Worm (Caenorhabditis elegans): Measurements from ENCODE around the gene unc-53.

The unc-53 gene

DNA sequence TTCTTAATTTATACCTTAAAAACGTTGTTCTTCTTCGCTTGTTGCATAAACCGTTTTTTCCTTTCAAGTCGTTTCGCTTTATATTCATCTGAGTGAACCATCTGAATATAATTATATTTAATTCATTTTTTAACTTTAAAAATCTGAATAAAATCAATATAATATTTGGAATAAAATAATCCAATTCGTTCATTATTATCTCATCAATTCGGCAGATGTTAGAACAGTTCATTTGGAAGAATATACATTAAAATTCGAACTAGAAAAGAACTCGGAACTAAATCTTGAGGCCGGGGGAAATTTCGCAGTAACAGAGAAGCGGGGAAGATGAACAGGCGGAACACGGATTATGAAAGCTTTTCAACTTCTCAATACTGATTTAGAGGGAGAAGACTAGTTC, 40.3 kb downstream of the unc-53 start, which contains the start of gene F33A8.4:
Gene F33A8.4 (minus strand): TSS at position 101 of the 400 bp plus-strand sequence.
- TF ChIP-seq ztf-1 (GFP tag; conservative IDR thresholded peaks at IDR 0.05) (no peak), ZK546.5 (tag; optimal IDR thresholded peaks at IDR 0.05) (no peak), peb-1 (tag; optimal IDR thresholded peaks at IDR 0.05) (no peak), nhr-11 (tag; optimal IDR thresholded peaks at IDR 0.05) (no peak), sma-9 (GFP tag; optimal IDR thresholded peaks at IDR 0.05) (no peak), sma-9 (tag; optimal IDR thresholded peaks at IDR 0.05) (no peak), unc-55 (GFP tag; optimal IDR thresholded peaks at IDR 0.05) (no peak), elt-3 (tag; optimal IDR thresholded peaks at IDR 0.05) (no peak), ceh-16 (tag; optimal IDR thresholded peaks at IDR 0.05) (no peak), lin-39 (tag; optimal IDR thresholded peaks at IDR 0.05) (no peak), egl-27 (tag; optimal IDR thresholded peaks at IDR 0.05) (no peak), fos-1 (tag; optimal IDR thresholded peaks at IDR 0.05) (no peak), sma-3 (GFP tag; optimal IDR thresholded peaks at IDR 0.05) (no peak), mbf-1 (tag; optimal IDR thresholded peaks at IDR 0.05) (no peak), ceh-82 (tag; optimal IDR thresholded peaks at IDR 0.05) (no peak)

DNA sequence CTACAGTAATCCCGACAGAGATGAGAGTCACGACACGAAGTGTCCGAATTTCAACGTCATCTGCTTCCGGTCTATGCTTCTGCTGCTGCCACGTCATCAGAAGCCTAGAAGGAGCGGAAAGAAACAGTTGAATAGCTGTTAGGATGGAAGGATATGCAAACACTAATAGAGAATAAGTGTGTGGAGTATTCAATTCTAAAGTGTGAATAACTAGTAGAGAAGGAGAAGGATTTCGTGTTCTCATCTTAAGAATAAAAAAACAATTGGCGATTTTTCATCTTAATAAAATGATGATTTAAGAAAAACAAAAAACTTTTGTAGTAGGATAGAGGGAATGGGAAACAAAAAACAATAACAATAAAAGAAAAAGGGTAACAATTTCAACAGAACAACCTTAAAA, 43.4 kb downstream of the unc-53 start, which contains the start of gene col-83:
Gene col-83 (minus strand): TSS at position 101 of the 400 bp plus-strand sequence.
- no peak for TF ChIP-seq nhr-23 (tag; optimal IDR thresholded peaks at IDR 0.05)
- no peak for TF ChIP-seq skn-1 (tag; optimal IDR thresholded peaks at IDR 0.05)
- no peak for TF ChIP-seq fos-1 (tag; optimal IDR thresholded peaks at IDR 0.05)
- no peak for TF ChIP-seq nhr-237 (tag; optimal IDR thresholded peaks at IDR 0.05)
- no peak for TF ChIP-seq ceh-82 (tag; optimal IDR thresholded peaks at IDR 0.05)
- TF ChIP-seq mab-5 (tag; optimal IDR thresholded peaks at IDR 0.05), result no peak
- no peak for TF ChIP-seq F13H6.1 (tag; optimal IDR thresholded peaks at IDR 0.05)
- no peak for TF ChIP-seq ceh-16 (tag; optimal IDR thresholded peaks at IDR 0.05)
- TF ChIP-seq mbf-1 (tag; optimal IDR thresholded peaks at IDR 0.05), result no peak
- no peak for TF ChIP-seq nhr-10 (tag; optimal IDR thresholded peaks at IDR 0.05)
- no peak for TF ChIP-seq aly-2 (tag; optimal IDR thresholded peaks at IDR 0.05)
- no peak for TF ChIP-seq Y55F3AM.14 (GFP tag; optimal IDR thresholded peaks at IDR 0.05)
- no peak for TF ChIP-seq ztf-4 (tag; optimal IDR thresholded peaks at IDR 0.05)
- TF ChIP-seq nhr-77 (tag; optimal IDR thresholded peaks at IDR 0.05), result no peak

DNA sequence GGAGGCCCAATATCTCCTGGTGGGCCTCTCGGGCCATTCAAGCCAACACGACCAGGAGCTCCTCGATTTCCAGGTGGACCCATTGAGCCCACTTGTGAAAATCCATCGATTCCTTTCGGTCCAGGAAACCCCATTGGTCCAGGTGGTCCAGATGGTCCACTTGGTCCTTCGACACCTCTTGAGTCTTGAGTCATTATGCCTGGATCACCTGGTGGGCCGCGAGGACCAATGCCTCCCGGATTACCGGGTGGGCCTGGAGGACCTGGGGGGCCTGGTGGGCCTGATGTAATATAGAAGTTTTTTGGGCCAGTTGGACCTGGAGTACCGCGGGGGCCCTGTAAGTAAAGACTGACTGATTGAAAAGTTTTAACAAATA, 45.1 kb downstream of the unc-53 start:
- no peak for TF ChIP-seq sma-9 (GFP tag; optimal IDR thresholded peaks at IDR 0.05)
- TF ChIP-seq sma-9 (tag; optimal IDR thresholded peaks at IDR 0.05), result no peak
- no peak for TF ChIP-seq ZK546.5 (tag; optimal IDR thresholded peaks at IDR 0.05)
- TF ChIP-seq fos-1 (tag; optimal IDR thresholded peaks at IDR 0.05), result no peak
- TF ChIP-seq C34F6.9 (tag; optimal IDR thresholded peaks at IDR 0.05), result no peak

DNA sequence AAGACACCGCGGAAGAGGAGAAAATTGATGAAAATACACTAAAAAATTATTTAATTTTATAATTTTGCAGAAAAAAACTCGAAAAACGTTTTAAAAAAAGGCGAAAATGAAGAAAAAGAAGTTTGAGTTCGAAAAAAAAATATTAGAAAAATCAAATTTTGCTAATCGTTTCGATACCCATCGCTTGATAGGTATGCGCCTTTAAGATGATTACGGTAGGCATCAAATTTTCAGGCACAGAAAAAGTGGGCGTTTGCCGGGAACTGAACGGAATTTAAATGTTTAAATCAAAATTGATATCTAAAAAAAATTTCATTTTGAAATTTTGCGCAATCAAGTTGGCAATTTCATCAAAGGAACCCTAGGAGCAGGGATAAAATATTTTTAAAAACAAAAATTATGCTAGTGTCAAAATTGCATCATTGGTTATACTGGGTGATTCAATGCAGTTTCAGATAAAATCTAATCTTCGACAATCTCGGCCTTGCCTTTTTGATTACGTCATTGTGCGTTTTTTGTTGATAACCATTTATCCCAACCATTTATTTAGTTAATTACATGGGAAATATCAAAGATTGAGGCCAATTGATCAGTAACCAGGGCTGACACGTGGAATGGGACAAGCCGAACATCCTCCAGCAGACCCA, 45.6 kb downstream of the unc-53 start:
- TF ChIP-seq F13H6.1 (tag; optimal IDR thresholded peaks at IDR 0.05), result no peak
- peak; percentile 34 for TF ChIP-seq sma-9 (GFP tag; optimal IDR thresholded peaks at IDR 0.05)
- no peak for TF ChIP-seq sma-9 (tag; optimal IDR thresholded peaks at IDR 0.05)
- peak; percentile 33 for TF ChIP-seq ceh-16 (tag; optimal IDR thresholded peaks at IDR 0.05)
- TF ChIP-seq ZK546.5 (tag; optimal IDR thresholded peaks at IDR 0.05), result no peak
- TF ChIP-seq nhr-129 (tag; optimal IDR thresholded peaks at IDR 0.05), result peak; percentile 48
- no peak for TF ChIP-seq mbf-1 (tag; optimal IDR thresholded peaks at IDR 0.05)
- TF ChIP-seq mdl-1 (tag; optimal IDR thresholded peaks at IDR 0.05), result no peak
- no peak for TF ChIP-seq ztf-11 (tag; optimal IDR thresholded peaks at IDR 0.05)

DNA sequence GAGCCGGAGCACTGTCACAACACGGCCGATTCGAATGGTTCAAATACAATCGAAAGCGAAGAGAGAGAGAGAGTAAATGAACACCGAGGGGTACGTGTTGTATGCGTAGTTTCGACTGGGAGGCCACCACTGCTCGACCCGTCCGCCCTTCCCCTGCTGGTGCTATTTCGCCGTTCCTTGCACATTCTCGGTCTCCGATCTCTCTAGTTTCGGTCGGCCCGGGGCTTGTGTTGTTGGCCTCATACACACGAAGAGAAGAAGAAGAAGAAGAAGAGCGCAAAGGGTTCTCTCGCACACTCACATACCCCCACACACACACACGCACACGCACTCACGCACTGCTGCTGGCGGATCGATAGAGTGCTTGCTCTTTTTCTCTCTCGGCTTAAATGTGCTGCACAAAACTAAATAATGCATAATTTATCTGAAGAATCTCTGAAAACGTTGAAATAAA, 46.4 kb downstream of the unc-53 start:
- TF ChIP-seq F13H6.1 (tag; optimal IDR thresholded peaks at IDR 0.05) (peak; percentile 92), mdl-1 (tag; optimal IDR thresholded peaks at IDR 0.05) (peak; percentile 42 to 47), egl-27 (tag; optimal IDR thresholded peaks at IDR 0.05) (peak; percentile 67), ceh-16 (tag; optimal IDR thresholded peaks at IDR 0.05) (peak; percentile 35), nhr-21 (tag; optimal IDR thresholded peaks at IDR 0.05) (peak; percentile 23), lin-11 (tag; optimal IDR thresholded peaks at IDR 0.05) (peak; percentile 77), lsy-2 (tag; optimal IDR thresholded peaks at IDR 0.05) (peak in 1 of 2 experiments; percentile 71), nhr-10 (tag; optimal IDR thresholded peaks at IDR 0.05) (no peak), elt-3 (tag; optimal IDR thresholded peaks at IDR 0.05) (no peak), peb-1 (tag; optimal IDR thresholded peaks at IDR 0.05) (no peak), nhr-77 (tag; optimal IDR thresholded peaks at IDR 0.05) (no peak), crh-2 (tag; optimal IDR thresholded peaks at IDR 0.05) (peak; percentile 80), sma-3 (GFP tag; optimal IDR thresholded peaks at IDR 0.05) (peak; percentile 31), ama-1 (optimal IDR thresholded peaks at IDR 0.05) (peak; percentile 66), snpc-4 (tag; optimal IDR thresholded peaks at IDR 0.05) (peak; percentile 45), unc-62 (GFP tag; optimal IDR thresholded peaks at IDR 0.05) (no peak), nhr-23 (tag; optimal IDR thresholded peaks at IDR 0.05) (no peak), nhr-25 (tag; optimal IDR thresholded peaks at IDR 0.05) (peak; percentile 59), zag-1 (tag; optimal IDR thresholded peaks at IDR 0.05) (peak; percentile 71), nhr-6 (tag; optimal IDR thresholded peaks at IDR 0.05) (no peak), unc-55 (GFP tag; optimal IDR thresholded peaks at IDR 0.05) (peak; percentile 94), fos-1 (tag; optimal IDR thresholded peaks at IDR 0.05) (peak; percentile 38), C34F6.9 (tag; optimal IDR thresholded peaks at IDR 0.05) (peak; percentile 93), sma-9 (GFP tag; optimal IDR thresholded peaks at IDR 0.05) (peak; percentile 25), sma-9 (tag; optimal IDR thresholded peaks at IDR 0.05) (no peak), ztf-4 (tag; optimal IDR thresholded peaks at IDR 0.05) (peak; percentile 53), lin-13 (GFP tag; optimal IDR thresholded peaks at IDR 0.05) (peak; percentile 60), skn-1 (tag; optimal IDR thresholded peaks at IDR 0.05) (no peak), gmeb-1 (tag; optimal IDR thresholded peaks at IDR 0.05) (peak; percentile 29)
